Fruit fly (Drosophila melanogaster) whole organism, prepupa: ENCODE results near the gene CG9806.

Experiments used
- Blimp-1 ChIP-seq: fragments of 200-800 bp; sonication (Bioruptor generic); optimal IDR thresholded peaks from 3 replicates; lab custom pipeline; 2017; ENCODE audit warnings: missing biosample characterization, missing genetic modification characterization, mild to moderate bottlenecking, moderate library complexity, missing genetic modification reagents
- CG10631 ChIP-seq: fragments of 200-800 bp; sonication (Bioruptor generic); optimal IDR thresholded peaks from 2 replicates; lab custom pipeline; 2016; ENCODE audit warnings: missing biosample characterization, missing genetic modification characterization
- CG10669 ChIP-seq: fragments of 200-800 bp; sonication (Bioruptor generic); optimal IDR thresholded peaks from 3 replicates; lab custom pipeline; 2018; ENCODE audit warnings: missing biosample characterization, mild to moderate bottlenecking, missing genetic modification characterization, moderate library complexity
- CG11294 ChIP-seq: fragments of 200-800 bp; sonication (Bioruptor generic); IDR thresholded peaks from 2 replicates; pipeline ENCODE4 v1.3.6; 2022; ENCODE audit warnings: missing biosample characterization, missing genetic modification characterization
- CG11762 ChIP-seq: fragments of 200-800 bp; sonication (Bioruptor generic); optimal IDR thresholded peaks from 3 replicates; lab custom pipeline; 2016; ENCODE audit warnings: missing biosample characterization, missing genetic modification characterization; ENCODE audit not compliant: insufficient read depth
- CG11902 ChIP-seq: fragments of 200-800 bp; sonication (Bioruptor generic); optimal IDR thresholded peaks from 3 replicates; lab custom pipeline; 2016; ENCODE audit warnings: missing biosample characterization, missing genetic modification characterization
- CG15336 ChIP-seq: fragments of 200-800 bp; sonication (Bioruptor generic); IDR thresholded peaks from 2 replicates; pipeline ENCODE4 v1.3.6; 2022; ENCODE audit warnings: missing biosample characterization, missing genetic modification characterization
- CG1621 ChIP-seq: fragments of 200-800 bp; sonication (Bioruptor generic); optimal IDR thresholded peaks from 3 replicates; lab custom pipeline; 2018; ENCODE audit warnings: missing biosample characterization, mild to moderate bottlenecking, missing genetic modification characterization
- CG3032 ChIP-seq: fragments of 200-800 bp; optimal IDR thresholded peaks from 2 replicates; lab custom pipeline; 2019; ENCODE audit warnings: missing biosample characterization, mild to moderate bottlenecking, missing genetic modification characterization, moderate library complexity
- CG31627 ChIP-seq: fragments of 200-800 bp; sonication (Bioruptor generic); optimal IDR thresholded peaks from 3 replicates; lab custom pipeline; 2016; ENCODE audit warnings: missing biosample characterization, missing genetic modification characterization
- CG32006 ChIP-seq: fragments of 200-800 bp; sonication (Bioruptor generic); optimal IDR thresholded peaks from 3 replicates; lab custom pipeline; 2017; ENCODE audit warnings: missing biosample characterization, mild to moderate bottlenecking, missing genetic modification characterization
- CG34406 ChIP-seq: fragments of 200-800 bp; sonication (Bioruptor generic); optimal IDR thresholded peaks from 3 replicates; lab custom pipeline; 2016; ENCODE audit warnings: missing biosample characterization, missing genetic modification characterization
- CG3919 ChIP-seq: fragments of 200-800 bp; sonication (Bioruptor generic); optimal IDR thresholded peaks from 3 replicates; lab custom pipeline; 2016; ENCODE audit warnings: missing biosample characterization, missing genetic modification characterization
- CG4318 ChIP-seq: fragments of 200-800 bp; sonication (Bioruptor generic); optimal IDR thresholded peaks from 3 replicates; lab custom pipeline; 2017; ENCODE audit warnings: missing biosample characterization, mild to moderate bottlenecking, missing genetic modification characterization
- CG6163 ChIP-seq: fragments of 200-800 bp; sonication (Bioruptor generic); IDR thresholded peaks from 3 replicates; pipeline ENCODE4 v1.3.6; 2022; ENCODE audit warnings: missing biosample characterization, missing genetic modification characterization
- CG6792 ChIP-seq: fragments of 200-800 bp; sonication (Bioruptor generic); optimal IDR thresholded peaks from 3 replicates; lab custom pipeline; 2016; ENCODE audit warnings: missing biosample characterization, missing genetic modification characterization
- CG7368 ChIP-seq: fragments of 200-800 bp; sonication (Bioruptor generic); optimal IDR thresholded peaks from 3 replicates; lab custom pipeline; 2016; ENCODE audit warnings: missing biosample characterization, missing genetic modification characterization
- CG8119 ChIP-seq: fragments of 200-800 bp; sonication (Bioruptor generic); IDR thresholded peaks from 3 replicates; pipeline ENCODE4 v1.3.6; 2022; ENCODE audit warnings: missing biosample characterization, missing genetic modification characterization
- CG8319 ChIP-seq: fragments of 200-800 bp; sonication (Bioruptor generic); optimal IDR thresholded peaks from 3 replicates; lab custom pipeline; 2016; ENCODE audit warnings: missing biosample characterization, missing genetic modification characterization
- CG8632 ChIP-seq: fragments of 200-800 bp; sonication (Bioruptor generic); optimal IDR thresholded peaks from 3 replicates; lab custom pipeline; 2016; ENCODE audit warnings: missing biosample characterization, missing genetic modification characterization
- Eip78C ChIP-seq: fragments of 200-800 bp; sonication (Bioruptor generic); peaks from one replicate; lab custom pipeline; 2016; ENCODE audit warnings: missing biosample characterization, missing genetic modification characterization
- Eip93F ChIP-seq: fragments of 200-800 bp; sonication (Bioruptor generic); optimal IDR thresholded peaks from 2 replicates; lab custom pipeline; 2016; ENCODE audit warnings: missing biosample characterization, mild to moderate bottlenecking, missing genetic modification characterization
- Ets21C ChIP-seq: fragments of 200-800 bp; sonication (Bioruptor generic); optimal IDR thresholded peaks from 3 replicates; lab custom pipeline; 2016; ENCODE audit warnings: missing biosample characterization, missing genetic modification characterization
- Ets96B ChIP-seq: fragments of 200-800 bp; optimal IDR thresholded peaks from 2 replicates; lab custom pipeline; 2019; ENCODE audit warnings: missing biosample characterization, mild to moderate bottlenecking, missing genetic modification characterization, moderate library complexity
- Hr38 ChIP-seq: sonication (Bioruptor generic); optimal IDR thresholded peaks from 2 replicates; lab custom pipeline; 2016; ENCODE audit warnings: missing biosample characterization, missing genetic modification characterization
- Hr39 ChIP-seq: fragments of 200-800 bp; sonication (Bioruptor generic); optimal IDR thresholded peaks from 2 replicates; lab custom pipeline; 2016; ENCODE audit warnings: missing biosample characterization, missing genetic modification characterization
- Hr4 ChIP-seq: fragments of 200-800 bp; sonication (Bioruptor generic); optimal IDR thresholded peaks from 3 replicates; lab custom pipeline; 2016; ENCODE audit warnings: missing biosample characterization, missing genetic modification characterization
- Lpt ChIP-seq: fragments of 200-800 bp; sonication (Bioruptor generic); optimal IDR thresholded peaks from 3 replicates; lab custom pipeline; 2016; ENCODE audit warnings: missing biosample characterization, missing genetic modification characterization
- OdsH ChIP-seq: fragments of 200-800 bp; sonication (Bioruptor generic); optimal IDR thresholded peaks from 3 replicates; lab custom pipeline; 2016; ENCODE audit warnings: missing biosample characterization, missing genetic modification characterization
- Smox ChIP-seq: fragments of 200-800 bp; sonication (Bioruptor generic); optimal IDR thresholded peaks from 3 replicates; lab custom pipeline; 2016; ENCODE audit warnings: missing biosample characterization, missing genetic modification characterization
- Sox14 ChIP-seq: fragments of 200-800 bp; sonication (Bioruptor generic); optimal IDR thresholded peaks from 3 replicates; lab custom pipeline; 2016; ENCODE audit warnings: missing biosample characterization, missing genetic modification characterization
- Sox15 ChIP-seq: fragments of 200-800 bp; sonication (Bioruptor generic); optimal IDR thresholded peaks from 3 replicates; lab custom pipeline; 2016; ENCODE audit warnings: missing biosample characterization, missing genetic modification characterization
- achi ChIP-seq: fragments of 200-800 bp; sonication (Bioruptor generic); optimal IDR thresholded peaks from 3 replicates; lab custom pipeline; 2016; ENCODE audit warnings: missing biosample characterization, missing genetic modification characterization
- acj6 ChIP-seq: fragments of 200-800 bp; sonication (Bioruptor generic); optimal IDR thresholded peaks from 3 replicates; lab custom pipeline; 2016; ENCODE audit warnings: missing biosample characterization, missing genetic modification characterization
- cyc ChIP-seq: fragments of 200-800 bp; sonication (Bioruptor generic); optimal IDR thresholded peaks from 3 replicates; lab custom pipeline; 2016; ENCODE audit warnings: missing biosample characterization, missing genetic modification characterization
- dsx ChIP-seq: fragments of 200-800 bp; optimal IDR thresholded peaks from 3 replicates; lab custom pipeline; 2019; ENCODE audit warnings: missing biosample characterization, mild to moderate bottlenecking, missing genetic modification characterization, moderate library complexity; ENCODE audit not compliant: poor library complexity, severe bottlenecking
- eg ChIP-seq: fragments of 200-800 bp; sonication (Bioruptor generic); IDR thresholded peaks from 3 replicates; pipeline ENCODE4 v1.3.6; 2022; ENCODE audit warnings: missing biosample characterization, missing genetic modification characterization
- fd59A ChIP-seq: fragments of 200-800 bp; sonication (Bioruptor generic); optimal IDR thresholded peaks from 2 replicates; lab custom pipeline; 2017; ENCODE audit warnings: missing biosample characterization, mild to moderate bottlenecking, missing genetic modification characterization, missing genetic modification reagents
- lz ChIP-seq: fragments of 200-800 bp; sonication (Bioruptor generic); optimal IDR thresholded peaks from 3 replicates; lab custom pipeline; 2016; ENCODE audit warnings: missing biosample characterization, missing genetic modification characterization
- net ChIP-seq: fragments of 200-800 bp; sonication (Bioruptor generic); optimal IDR thresholded peaks from 3 replicates; lab custom pipeline; 2016; ENCODE audit warnings: missing biosample characterization, missing genetic modification characterization
- pdm3 ChIP-seq: fragments of 200-800 bp; sonication (Bioruptor generic); optimal IDR thresholded peaks from 3 replicates; lab custom pipeline; 2016; ENCODE audit warnings: missing biosample characterization, missing genetic modification characterization
- salr ChIP-seq, 2 experiments: fragments of 200-800 bp; sonication (Bioruptor generic); optimal IDR thresholded peaks; 3 replicates each; lab custom pipeline; 2016 to 2018; ENCODE audit warnings: missing biosample characterization in 2 of 2, missing genetic modification characterization in 2 of 2, mild to moderate bottlenecking in 1 of 2
- spab ChIP-seq: fragments of 200-800 bp; sonication (Bioruptor generic); optimal IDR thresholded peaks from 2 replicates; lab custom pipeline; 2017; ENCODE audit warnings: missing biosample characterization, mild to moderate bottlenecking, missing genetic modification characterization, missing genetic modification reagents
- ss ChIP-seq, 2 experiments: fragments of 200-800 bp; sonication (Bioruptor generic); optimal IDR thresholded peaks; 2 replicates in 1 of 2; 3 replicates in 1 of 2; lab custom pipeline; 2017 to 2018; ENCODE audit warnings: mild to moderate bottlenecking in 2 of 2, missing biosample characterization in 2 of 2, missing genetic modification characterization in 2 of 2, moderate library complexity in 1 of 2
- svp ChIP-seq: fragments of 200-800 bp; sonication (Bioruptor generic); peaks from one replicate; lab custom pipeline; 2016; ENCODE audit warnings: missing biosample characterization, missing genetic modification characterization
- topi ChIP-seq: fragments of 200-800 bp; sonication (Bioruptor generic); optimal IDR thresholded peaks from 3 replicates; lab custom pipeline; 2016; ENCODE audit warnings: missing biosample characterization, missing genetic modification characterization
- vri ChIP-seq: fragments of 200-800 bp; sonication (Bioruptor generic); optimal IDR thresholded peaks from 3 replicates; lab custom pipeline; 2016; ENCODE audit warnings: missing biosample characterization, mild to moderate bottlenecking, missing genetic modification characterization

Gene CG9806

dm6 chrX:10581476-10581875 is 45.4 kb downstream of the CG9806 start (continued):
- TF ChIP-seq CG7368 (GFP tag; lab: Kevin White, UChicago) (peak; percentile 60), CG3032 (tag; lab: Kevin White, UChicago) (peak; percentile 50), CG8319 (GFP tag; lab: Kevin White, UChicago) (peak; percentile 2), salr (GFP tag; optimal IDR thresholded peaks at IDR 0.05; lab: Kevin White, UChicago) (peak in 1 of 2 experiments; percentile 54), CG10631 (GFP tag; lab: Kevin White, UChicago) (peak; percentile 56), Sox14 (GFP tag; lab: Kevin White, UChicago) (peak; percentile 61), Blimp-1 (no peak), Eip93F (GFP tag; lab: Kevin White, UChicago) (no peak), Eip78C (GFP tag; lab: Kevin White, UChicago) (peak; percentile 91), CG31627 (GFP tag; lab: Kevin White, UChicago) (peak; percentile 17), dsx (GFP tag; lab: Kevin White, UChicago) (peak; percentile 58), CG32006 (peak; percentile 57), eg (GFP tag; lab: Robert Waterston, UW) (no peak; the same call in 2 of the 3 replicates), Ets21C (GFP tag; lab: Kevin White, UChicago) (no peak), Lpt (GFP tag; lab: Kevin White, UChicago) (peak; percentile 12), CG11902 (GFP tag; lab: Kevin White, UChicago) (no peak), Hr38 (GFP tag; lab: Kevin White, UChicago) (no peak), Ets96B (tag; lab: Kevin White, UChicago) (peak; percentile 66), CG11762 (peak; percentile 45), Hr4 (GFP tag; lab: Kevin White, UChicago) (peak; percentile 46), CG6163 (GFP tag; lab: Robert Waterston, UW) (peak; percentile 62)

dm6 chrX:10580459-10581103 is 46.3 kb downstream of the CG9806 start:
- TF ChIP-seq svp (GFP tag; lab: Kevin White, UChicago) (peak; percentile 98), CG3919 (GFP tag; lab: Kevin White, UChicago) (peak; percentile 31), CG6163 (GFP tag; lab: Robert Waterston, UW) (peak; percentile 35; the same call in 1 of the 3 replicates), Sox15 (GFP tag; lab: Kevin White, UChicago) (no peak), fd59A (peak; percentile 30), eg (GFP tag; lab: Robert Waterston, UW) (0 out of 3 replicates have a peak, but pooled peaks have one; percentile 12), vri (no peak), Sox14 (GFP tag; lab: Kevin White, UChicago) (peak; percentile 7), acj6 (peak; percentile 38), pdm3 (peak; percentile 34), Hr39 (GFP tag; lab: Kevin White, UChicago) (no peak), CG4318 (GFP tag; lab: Kevin White, UChicago) (no peak), Lpt (GFP tag; lab: Kevin White, UChicago) (no peak), CG15336 (GFP tag; lab: Robert Waterston, UW) (no peak), OdsH (GFP tag; lab: Kevin White, UChicago) (peak; percentile 31), CG8119 (GFP tag; lab: Robert Waterston, UW) (no peak), topi (GFP tag; lab: Kevin White, UChicago) (no peak), CG10669 (GFP tag; lab: Kevin White, UChicago) (peak; percentile 62), CG6792 (GFP tag; lab: Kevin White, UChicago) (peak; percentile 3), CG3032 (tag; lab: Kevin White, UChicago) (peak; percentile 43), spab (peak; percentile 15), CG10631 (GFP tag; lab: Kevin White, UChicago) (peak; percentile 30), CG1621 (tag; lab: Kevin White, UChicago) (peak; percentile 18), cyc (GFP tag; lab: Kevin White, UChicago) (no peak), Eip78C (GFP tag; lab: Kevin White, UChicago) (peak; percentile 87), CG11294 (GFP tag; lab: Robert Waterston, UW) (no peak), Ets96B (tag; lab: Kevin White, UChicago) (peak; percentile 38), ss (GFP tag; optimal IDR thresholded peaks at IDR 0.05; lab: Kevin White, UChicago) (peak; percentile 22 to 50), CG34406 (peak; percentile 33), achi (GFP tag; lab: Kevin White, UChicago) (peak; percentile 18), lz (GFP tag; lab: Kevin White, UChicago) (peak; percentile 1), salr (GFP tag; optimal IDR thresholded peaks at IDR 0.05; lab: Kevin White, UChicago) (peak in 1 of 2 experiments; percentile 19), CG32006 (peak; percentile 20), Smox (GFP tag; lab: Kevin White, UChicago) (peak; percentile 8), dsx (GFP tag; lab: Kevin White, UChicago) (peak; percentile 15), CG8632 (GFP tag; lab: Kevin White, UChicago) (peak; percentile 23), net (GFP tag; lab: Kevin White, UChicago) (peak; percentile 14)
